Worm (Caenorhabditis elegans) whole organism, L1 larva: ENCODE data around the gene slc-25A10.

Source experiments
- C04F5.9 ChIP-seq: sonication (generic microtip); optimal IDR thresholded peaks from 2 replicates; lab custom pipeline; 2016; ENCODE audit warnings: missing genetic modification characterization, missing compliant biosample characterization
- C16A3.4 ChIP-seq: fragments of 150-350 bp; optimal IDR thresholded peaks from 2 replicates; lab custom pipeline; 2014; ENCODE audit warnings: missing biosample characterization, missing genetic modification characterization
- F16B12.6 ChIP-seq: fragments of 150-350 bp; optimal IDR thresholded peaks from 2 replicates; lab custom pipeline; 2014; ENCODE audit warnings: missing biosample characterization, missing genetic modification characterization
- aha-1 ChIP-seq: fragments of 150-350 bp; optimal IDR thresholded peaks from 2 replicates; lab custom pipeline; 2014; ENCODE audit warnings: missing biosample characterization, missing genetic modification characterization
- alr-1 ChIP-seq: fragments of 200-800 bp; sonication (Bioruptor generic); optimal IDR thresholded peaks from 2 replicates; lab custom pipeline; 2018; ENCODE audit warnings: borderline replicate concordance, mild to moderate bottlenecking, missing genetic modification characterization, missing compliant biosample characterization
- aly-2 ChIP-seq: fragments of 150-350 bp; optimal IDR thresholded peaks from 2 replicates; lab custom pipeline; 2014; ENCODE audit warnings: missing biosample characterization, missing genetic modification characterization
- ceh-63 ChIP-seq: fragments of 200-800 bp; sonication (Bioruptor generic); optimal IDR thresholded peaks from 2 replicates; lab custom pipeline; 2018; ENCODE audit warnings: mild to moderate bottlenecking, missing genetic modification characterization, missing compliant biosample characterization
- ceh-8 ChIP-seq: fragments of 200-800 bp; sonication (Bioruptor generic); optimal IDR thresholded peaks from 2 replicates; lab custom pipeline; 2018; ENCODE audit warnings: mild to moderate bottlenecking, missing genetic modification characterization, moderate library complexity, missing compliant biosample characterization
- ceh-82 ChIP-seq, 3 experiments: fragments of 150-350 bp in 1 of 3; sonication (generic microtip) in 2 of 3; optimal IDR thresholded peaks; 2 replicates each; lab custom pipeline; 2014 to 2017; ENCODE audit warnings: missing biosample characterization in 3 of 3, missing genetic modification characterization in 3 of 3
- ceh-90 ChIP-seq: sonication (generic microtip); optimal IDR thresholded peaks from 2 replicates; lab custom pipeline; 2016; ENCODE audit warnings: missing genetic modification characterization, missing compliant biosample characterization
- ces-1 ChIP-seq: fragments of 150-350 bp; optimal IDR thresholded peaks from 2 replicates; lab custom pipeline; 2014; ENCODE audit warnings: missing biosample characterization, missing genetic modification reagents, missing genetic modification characterization
- efl-1 ChIP-seq, 4 experiments: fragments of 150-350 bp; optimal IDR thresholded peaks in 3 of 4; peaks in 1 of 4; 1 replicate in 1 of 4; 2 replicates in 3 of 4; lab custom pipeline; 2014; ENCODE audit warnings: missing biosample characterization in 2 of 4, missing genetic modification characterization in 2 of 4, missing genetic modification reagents in 2 of 4
- efl-3 ChIP-seq: fragments of 200-800 bp; sonication (Bioruptor generic); optimal IDR thresholded peaks from 2 replicates; lab custom pipeline; 2018; ENCODE audit warnings: mild to moderate bottlenecking, missing genetic modification characterization, missing compliant biosample characterization
- egl-13 ChIP-seq: sonication (generic microtip); optimal IDR thresholded peaks from 2 replicates; lab custom pipeline; 2016; ENCODE audit warnings: missing genotype, missing genetic modification reagents, missing genetic modification characterization, missing compliant biosample characterization
- elt-2 ChIP-seq: sonication (generic microtip); optimal IDR thresholded peaks from 2 replicates; lab custom pipeline; 2016; ENCODE audit warnings: missing genetic modification characterization, mild to moderate bottlenecking, inconsistent platforms, missing compliant biosample characterization, missing genetic modification reagents
- elt-3 ChIP-seq, 6 experiments: fragments of 150-350 bp in 1 of 6; sonication (generic microtip); optimal IDR thresholded peaks; 2 replicates each; lab custom pipeline; 2017 to 2018; ENCODE audit warnings: missing biosample characterization in 6 of 6, missing genetic modification characterization in 6 of 6, inconsistent platforms in 1 of 6
- ets-5 ChIP-seq: fragments of 200-800 bp; sonication (Bioruptor generic); IDR thresholded peaks from 2 replicates; pipeline ENCODE4 v1.3.6; 2022; ENCODE audit warnings: missing genetic modification characterization, missing compliant biosample characterization
- fkh-10 ChIP-seq: sonication (generic microtip); optimal IDR thresholded peaks from 2 replicates; lab custom pipeline; 2017; ENCODE audit warnings: missing biosample characterization, missing genetic modification reagents, missing genetic modification characterization
- fkh-4 ChIP-seq: sonication (generic microtip); optimal IDR thresholded peaks from 2 replicates; lab custom pipeline; 2016; ENCODE audit warnings: missing compliant biosample characterization, missing genetic modification characterization, borderline replicate concordance
- fos-1 ChIP-seq: fragments of 150-350 bp; optimal IDR thresholded peaks from 2 replicates; lab custom pipeline; 2014; ENCODE audit warnings: missing biosample characterization, missing genetic modification characterization
- grh-1 ChIP-seq: fragments of 200-800 bp; sonication (Bioruptor generic); IDR thresholded peaks from 2 replicates; pipeline ENCODE4 v1.3.6; 2022; ENCODE audit warnings: missing genetic modification reagents, missing genetic modification characterization, missing compliant biosample characterization
- hlh-17 ChIP-seq: fragments of 200-800 bp; sonication (Bioruptor generic); optimal IDR thresholded peaks from 2 replicates; lab custom pipeline; 2018; ENCODE audit warnings: missing genetic modification characterization, mild to moderate bottlenecking, missing compliant biosample characterization, moderate library complexity, borderline replicate concordance
- hpl-2 ChIP-seq: fragments of 150-350 bp; optimal IDR thresholded peaks from 2 replicates; lab custom pipeline; 2014; ENCODE audit warnings: missing biosample characterization, missing genetic modification reagents, missing genetic modification characterization
- irx-1 ChIP-seq: sonication (generic microtip); optimal IDR thresholded peaks from 2 replicates; lab custom pipeline; 2016; ENCODE audit warnings: missing genetic modification characterization, missing compliant biosample characterization
- isw-1 ChIP-seq: fragments of 200-800 bp; sonication (Bioruptor generic); IDR thresholded peaks from 2 replicates; pipeline ENCODE4 v1.3.6; 2022; ENCODE audit warnings: missing genetic modification characterization, missing compliant biosample characterization
- jun-1 ChIP-seq: fragments of 150-350 bp; optimal IDR thresholded peaks from 2 replicates; lab custom pipeline; 2014; ENCODE audit warnings: missing biosample characterization, missing genetic modification reagents, missing genetic modification characterization
- lin-13 ChIP-seq: fragments of 150-350 bp; optimal IDR thresholded peaks from 2 replicates; lab custom pipeline; 2014; ENCODE audit warnings: missing biosample characterization, missing genetic modification reagents, missing genetic modification characterization
- lin-14 ChIP-seq: fragments of 200-800 bp; sonication (Bioruptor generic); optimal IDR thresholded peaks from 2 replicates; lab custom pipeline; 2018; ENCODE audit warnings: mild to moderate bottlenecking, missing genetic modification characterization, moderate library complexity, missing compliant biosample characterization
- lin-15B ChIP-seq: fragments of 150-350 bp; sonication (generic microtip); optimal IDR thresholded peaks from 3 replicates; lab custom pipeline; 2014; ENCODE audit warnings: missing biosample characterization, missing genetic modification characterization
- lsy-2 ChIP-seq, 2 experiments: fragments of 150-350 bp; optimal IDR thresholded peaks; 2 replicates each; lab custom pipeline; 2014; ENCODE audit warnings: missing biosample characterization in 2 of 2, missing genetic modification characterization in 2 of 2
- mdl-1 ChIP-seq, 2 experiments: fragments of 150-350 bp; optimal IDR thresholded peaks; 2 replicates each; lab custom pipeline; 2014 to 2017; ENCODE audit warnings: missing biosample characterization in 2 of 2, missing genetic modification characterization in 2 of 2, inconsistent platforms in 1 of 2
- mef-2 ChIP-seq: fragments of 150-350 bp; optimal IDR thresholded peaks from 2 replicates; lab custom pipeline; 2014; ENCODE audit warnings: missing biosample characterization, missing genetic modification characterization
- nhr-11 ChIP-seq: fragments of 150-350 bp; optimal IDR thresholded peaks from 2 replicates; lab custom pipeline; 2014; ENCODE audit warnings: missing biosample characterization, missing genetic modification characterization
- nhr-19 ChIP-seq: fragments of 200-800 bp; sonication (Bioruptor generic); conservative IDR thresholded peaks from 2 replicates; pipeline ENCODE4 v1.3.6; 2022; ENCODE audit warnings: missing genetic modification characterization, missing compliant biosample characterization
- nhr-237 ChIP-seq: fragments of 150-350 bp; optimal IDR thresholded peaks from 2 replicates; lab custom pipeline; 2014; ENCODE audit warnings: missing biosample characterization, missing genetic modification characterization
- nhr-28 ChIP-seq: fragments of 150-350 bp; optimal IDR thresholded peaks from 2 replicates; lab custom pipeline; 2014; ENCODE audit warnings: missing biosample characterization, missing genetic modification characterization
- nhr-71 ChIP-seq: sonication (generic microtip); optimal IDR thresholded peaks from 2 replicates; lab custom pipeline; 2016; ENCODE audit warnings: mild to moderate bottlenecking, missing genetic modification characterization, moderate library complexity, missing compliant biosample characterization
- nhr-76 ChIP-seq: sonication (generic microtip); optimal IDR thresholded peaks from 2 replicates; lab custom pipeline; 2017; ENCODE audit warnings: missing biosample characterization, missing genetic modification characterization
- nhr-77 ChIP-seq: fragments of 150-350 bp; optimal IDR thresholded peaks from 2 replicates; lab custom pipeline; 2014; ENCODE audit warnings: missing biosample characterization, missing genetic modification characterization
- snu-23 ChIP-seq: sonication (generic microtip); optimal IDR thresholded peaks from 2 replicates; lab custom pipeline; 2016; ENCODE audit warnings: missing genetic modification characterization, missing compliant biosample characterization
- sptf-1 ChIP-seq: fragments of 150-350 bp; optimal IDR thresholded peaks from 2 replicates; lab custom pipeline; 2014; ENCODE audit warnings: missing biosample characterization, missing genetic modification characterization
- sup-37 ChIP-seq: fragments of 200-800 bp; sonication (Bioruptor generic); optimal IDR thresholded peaks from 2 replicates; lab custom pipeline; 2018; ENCODE audit warnings: mild to moderate bottlenecking, missing genetic modification characterization, missing compliant biosample characterization
- unc-130 ChIP-seq: fragments of 150-350 bp; optimal IDR thresholded peaks from 2 replicates; lab custom pipeline; 2017; ENCODE audit warnings: missing biosample characterization, missing genetic modification characterization, inconsistent platforms
- unc-30 ChIP-seq: sonication (generic microtip); optimal IDR thresholded peaks from 2 replicates; lab custom pipeline; 2017; ENCODE audit warnings: missing biosample characterization, missing genetic modification characterization
- unc-62 ChIP-seq: fragments of 150-350 bp; optimal IDR thresholded peaks from 2 replicates; lab custom pipeline; 2014; ENCODE audit warnings: missing biosample characterization, missing genetic modification reagents, missing genetic modification characterization
- xbp-1 ChIP-seq: sonication (generic microtip); optimal IDR thresholded peaks from 2 replicates; lab custom pipeline; 2016; ENCODE audit warnings: missing genetic modification characterization, missing compliant biosample characterization
- zip-4 ChIP-seq: fragments of 200-800 bp; sonication (Bioruptor generic); optimal IDR thresholded peaks from 2 replicates; lab custom pipeline; 2018; ENCODE audit warnings: mild to moderate bottlenecking, missing genetic modification characterization, moderate library complexity, missing compliant biosample characterization
- ztf-11 ChIP-seq, 2 experiments: sonication (generic microtip); optimal IDR thresholded peaks; 2 replicates each; lab custom pipeline; 2016 to 2017; ENCODE audit warnings: missing genetic modification characterization in 2 of 2, missing biosample characterization in 1 of 2, missing compliant biosample characterization in 1 of 2

Gene slc-25A10

DNA sequence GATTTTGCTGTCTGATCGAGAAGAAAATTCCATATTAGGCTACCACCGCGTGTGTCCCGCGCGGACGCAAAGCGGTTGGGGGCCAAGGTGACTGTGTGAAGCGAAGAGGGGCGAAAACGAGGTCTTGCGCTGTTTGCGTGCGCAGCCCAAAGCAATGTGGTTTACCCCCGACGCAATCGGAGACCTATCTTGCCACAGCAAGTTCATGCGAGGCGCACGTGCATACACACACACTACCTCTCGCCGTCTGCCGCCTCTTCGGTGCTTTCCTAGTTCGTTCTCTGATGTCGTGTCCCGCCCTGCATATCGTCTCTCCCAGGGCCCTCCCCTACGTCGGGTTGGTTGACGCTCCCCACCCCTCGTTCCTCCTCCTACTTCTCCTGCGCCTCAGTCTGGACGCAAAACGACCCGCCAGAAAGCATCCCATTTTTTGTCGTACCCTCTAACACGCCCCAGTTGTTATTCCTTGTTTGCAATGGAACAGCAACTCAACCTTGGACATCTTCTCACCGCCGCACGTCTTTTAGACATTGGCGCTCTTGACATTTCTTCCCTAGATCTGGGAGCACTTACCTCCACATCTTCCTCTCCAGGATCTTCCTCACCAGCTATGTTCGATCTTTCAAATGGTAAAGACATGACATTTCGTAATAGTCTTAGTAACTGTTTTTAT, 16.7 kb upstream of the slc-25A10 start, which contains the start of gene mdl-1 (continued):
- TF ChIP-seq nhr-19 (GFP tag; lab: Robert Waterston, UW) (peak; percentile 99), lsy-2 (tag; optimal IDR thresholded peaks at IDR 0.05; lab: Kevin White, UChicago) (peak; percentile 77 to 87), efl-3 (peak; percentile 43), isw-1 (GFP tag; lab: Robert Waterston, UW) (peak; percentile 80), fkh-10 (GFP tag; lab: Kevin White, UChicago) (peak; percentile 84), C16A3.4 (tag; lab: Kevin White, UChicago) (peak; percentile 64), aha-1 (no peak), nhr-76 (tag; lab: Kevin White, UChicago) (no peak), aly-2 (tag; lab: Kevin White, UChicago) (no peak), zip-4 (peak; percentile 49), C04F5.9 (tag; lab: Kevin White, UChicago) (no peak), hpl-2 (GFP tag; lab: Kevin White, UChicago) (no peak), ztf-11 (tag; optimal IDR thresholded peaks at IDR 0.05; lab: Kevin White, UChicago) (peak in 1 of 2 experiments; percentile 33)

- TF ChIP-seq C16A3.4 (tag; lab: Kevin White, UChicago) (peak; percentile 65), sup-37 (GFP tag; lab: Kevin White, UChicago) (no peak), ceh-8 (GFP tag; lab: Kevin White, UChicago) (no peak), elt-2 (tag; lab: Kevin White, UChicago) (peak; percentile 25), ceh-82 (tag; optimal IDR thresholded peaks at IDR 0.05; lab: Kevin White, UChicago) (no peak), efl-1 (optimal IDR thresholded peaks at IDR 0.05; lab: Kevin White, UChicago) (peak in 1 of 2 experiments; percentile 18), efl-1 (GFP tag; optimal IDR thresholded peaks at IDR 0.05 in 1 of 2; lab: Kevin White, UChicago) (peak; percentile 17 to 85), fkh-10 (GFP tag; lab: Kevin White, UChicago) (no peak), ces-1 (GFP tag; lab: Kevin White, UChicago) (no peak), mdl-1 (tag; optimal IDR thresholded peaks at IDR 0.05; lab: Kevin White, UChicago) (no peak), ets-5 (GFP tag; lab: Robert Waterston, UW) (no peak), nhr-28 (tag; lab: Kevin White, UChicago) (no peak), mef-2 (tag; lab: Kevin White, UChicago) (no peak), grh-1 (GFP tag; lab: Robert Waterston, UW) (peak; percentile 85), alr-1 (tag; lab: Kevin White, UChicago) (no peak), unc-62 (GFP tag; lab: Kevin White, UChicago) (no peak), nhr-77 (tag; lab: Kevin White, UChicago) (no peak), lin-13 (GFP tag; lab: Kevin White, UChicago) (peak; percentile 34), xbp-1 (no peak), nhr-237 (tag; lab: Kevin White, UChicago) (no peak), lin-15B (tag; lab: Kevin White, UChicago) (no peak), irx-1 (no peak), ceh-90 (tag; lab: Kevin White, UChicago) (no peak), lin-14 (GFP tag; lab: Kevin White, UChicago) (peak; percentile 42), aha-1 (peak; percentile 40), efl-3 (no peak), snu-23 (GFP tag; lab: Kevin White, UChicago) (peak; percentile 45), unc-130 (tag; lab: Kevin White, UChicago) (peak; percentile 78), elt-3 (tag; optimal IDR thresholded peaks at IDR 0.05; lab: Kevin White, UChicago) (peak in 2 of 6 experiments; percentile 88 to 90), unc-30 (tag; lab: Kevin White, UChicago) (no peak), ceh-63 (GFP tag; lab: Kevin White, UChicago) (no peak), egl-13 (no peak), aly-2 (tag; lab: Kevin White, UChicago) (no peak), hpl-2 (GFP tag; lab: Kevin White, UChicago) (no peak), fkh-4 (tag; lab: Kevin White, UChicago) (no peak), fos-1 (tag; lab: Kevin White, UChicago) (no peak), lsy-2 (tag; optimal IDR thresholded peaks at IDR 0.05; lab: Kevin White, UChicago) (peak; percentile 48 to 58), nhr-71 (tag; lab: Kevin White, UChicago) (peak; percentile 49), isw-1 (GFP tag; lab: Robert Waterston, UW) (no peak), sptf-1 (tag; lab: Kevin White, UChicago) (no peak), nhr-11 (tag; lab: Kevin White, UChicago) (no peak), hlh-17 (no peak), F16B12.6 (no peak), ztf-11 (tag; optimal IDR thresholded peaks at IDR 0.05; lab: Kevin White, UChicago) (no peak), jun-1 (no peak)
Measured at ce11 chrX:6741532-6741931, 16.1 kb upstream of the slc-25A10 start.
